Fruit fly (Drosophila melanogaster) whole organism, embryonic: ENCODE results near the gene CG32985.

Experiments
- BEAF-32 ChIP-seq: fragments of 200-800 bp; sonication (Bioruptor generic); optimal IDR thresholded peaks from 3 replicates; lab custom pipeline; 2017; ENCODE audit warnings: missing biosample characterization, missing genetic modification characterization, mild to moderate bottlenecking, moderate library complexity, missing genetic modification reagents
- CG10431 ChIP-seq: fragments of 200-800 bp; sonication (Bioruptor generic); optimal IDR thresholded peaks from 3 replicates; lab custom pipeline; 2018; ENCODE audit warnings: missing biosample characterization, mild to moderate bottlenecking, missing genetic modification characterization
- CG12071 ChIP-seq: fragments of 200-800 bp; sonication (Bioruptor generic); optimal IDR thresholded peaks from 3 replicates; lab custom pipeline; 2018; ENCODE audit warnings: missing biosample characterization, mild to moderate bottlenecking, missing genetic modification characterization
- CG12391 ChIP-seq: fragments of 200-800 bp; sonication (Bioruptor generic); optimal IDR thresholded peaks from 3 replicates; lab custom pipeline; 2018; ENCODE audit warnings: missing biosample characterization, mild to moderate bottlenecking, missing genetic modification characterization, moderate library complexity
- CG13287 ChIP-seq: fragments of 200-800 bp; sonication (Bioruptor generic); IDR thresholded peaks from 2 replicates; pipeline ENCODE4 v1.3.6; 2022; ENCODE audit warnings: missing biosample characterization, missing genetic modification characterization; ENCODE audit not compliant: partially characterized antibody
- CG15601 ChIP-seq: fragments of 200-800 bp; sonication (Bioruptor generic); optimal IDR thresholded peaks from 3 replicates; lab custom pipeline; 2019; ENCODE audit warnings: missing biosample characterization, mild to moderate bottlenecking, missing genetic modification characterization, moderate library complexity
- CG16863 ChIP-seq: fragments of 200-800 bp; sonication (Bioruptor generic); optimal IDR thresholded peaks from 3 replicates; lab custom pipeline; 2016; ENCODE audit warnings: missing biosample characterization, missing genetic modification characterization
- CG17328 ChIP-seq: fragments of 200-800 bp; sonication (Bioruptor generic); IDR thresholded peaks from 2 replicates; pipeline ENCODE4 v1.3.6; 2022; ENCODE audit warnings: missing biosample characterization, missing genetic modification characterization
- CG17361 ChIP-seq: fragments of 200-800 bp; sonication (Bioruptor generic); IDR thresholded peaks from 3 replicates; pipeline ENCODE4 v1.3.6; 2022; ENCODE audit warnings: missing biosample characterization, missing genetic modification characterization
- CG18476 ChIP-seq: fragments of 200-800 bp; sonication (Bioruptor generic); optimal IDR thresholded peaks from 2 replicates; lab custom pipeline; 2016; ENCODE audit warnings: missing biosample characterization, mild to moderate bottlenecking, missing genetic modification characterization
- CG18599 ChIP-seq: fragments of 200-800 bp; sonication (Bioruptor generic); optimal IDR thresholded peaks from 3 replicates; lab custom pipeline; 2017; ENCODE audit warnings: missing biosample characterization, missing genetic modification characterization, mild to moderate bottlenecking, moderate library complexity, missing genetic modification reagents
- CG2120 ChIP-seq: fragments of 200-800 bp; sonication (Bioruptor generic); optimal IDR thresholded peaks from 3 replicates; lab custom pipeline; 2016; ENCODE audit warnings: missing biosample characterization, missing genetic modification characterization
- CG2678 ChIP-seq: fragments of 200-800 bp; sonication (Bioruptor generic); optimal IDR thresholded peaks from 3 replicates; lab custom pipeline; 2019; ENCODE audit warnings: missing biosample characterization, mild to moderate bottlenecking, missing genetic modification characterization, moderate library complexity
- CG2712 ChIP-seq: fragments of 200-800 bp; optimal IDR thresholded peaks from 3 replicates; lab custom pipeline; 2019; ENCODE audit warnings: missing biosample characterization, mild to moderate bottlenecking, missing genetic modification characterization, moderate library complexity
- CG34224 ChIP-seq: fragments of 200-800 bp; sonication (Bioruptor generic); IDR thresholded peaks from 3 replicates; pipeline ENCODE4 v1.3.6; 2022; ENCODE audit warnings: missing biosample characterization, missing genetic modification characterization; ENCODE audit not compliant: partially characterized antibody
- CG3726 ChIP-seq: fragments of 200-800 bp; sonication (Bioruptor generic); IDR thresholded peaks from 3 replicates; pipeline ENCODE4, ENCODE4 v1.3.6; 2022; ENCODE audit warnings: missing biosample characterization, missing genetic modification characterization
- CG5245 ChIP-seq: fragments of 200-800 bp; sonication (Bioruptor generic); optimal IDR thresholded peaks from 3 replicates; lab custom pipeline; 2016; ENCODE audit warnings: missing biosample characterization, missing genetic modification characterization
- CG6791 ChIP-seq: fragments of 200-800 bp; sonication (Bioruptor generic); IDR thresholded peaks from 3 replicates; pipeline ENCODE4 v1.3.6; 2022; ENCODE audit warnings: missing biosample characterization, missing genetic modification characterization; ENCODE audit not compliant: partially characterized antibody
- CG9817 ChIP-seq: fragments of 200-800 bp; sonication (Bioruptor generic); optimal IDR thresholded peaks from 2 replicates; lab custom pipeline; 2018; ENCODE audit warnings: missing biosample characterization, mild to moderate bottlenecking, missing genetic modification characterization, moderate library complexity
- CHES-1-like ChIP-seq: fragments of 200-800 bp; sonication (Bioruptor generic); optimal IDR thresholded peaks from 2 replicates; lab custom pipeline; 2016; ENCODE audit warnings: missing biosample characterization, missing genetic modification characterization
- D19B ChIP-seq: fragments of 200-800 bp; sonication (Bioruptor generic); optimal IDR thresholded peaks from 2 replicates; lab custom pipeline; 2017; ENCODE audit warnings: missing biosample characterization, mild to moderate bottlenecking, missing genetic modification characterization
- Dek ChIP-seq: fragments of 200-800 bp; sonication (Bioruptor generic); optimal IDR thresholded peaks from 3 replicates; lab custom pipeline; 2019; ENCODE audit warnings: missing biosample characterization, mild to moderate bottlenecking, missing genetic modification characterization, moderate library complexity
- Dll ChIP-seq: fragments of 200-800 bp; sonication (Bioruptor generic); IDR thresholded peaks from 4 replicates; pipeline ENCODE4 v1.3.6; 2022; ENCODE audit warnings: missing biosample characterization, missing genetic modification characterization; ENCODE audit not compliant: partially characterized antibody
- Fer1 ChIP-seq: fragments of 200-800 bp; sonication (Bioruptor generic); optimal IDR thresholded peaks from 2 replicates; lab custom pipeline; 2017; ENCODE audit warnings: missing biosample characterization, mild to moderate bottlenecking, missing genetic modification characterization
- Hr39 ChIP-seq: fragments of >200 bp; optimal IDR thresholded peaks from 2 replicates; lab custom pipeline; 2017
- Med ChIP-seq: fragments of 200-800 bp; sonication (Bioruptor generic); peaks from one replicate; lab custom pipeline; 2016; ENCODE audit warnings: missing biosample characterization, missing genetic modification characterization, mild to moderate bottlenecking, inconsistent platforms, moderate library complexity
- Myb ChIP-seq: fragments of 200-800 bp; sonication (Bioruptor generic); optimal IDR thresholded peaks from 2 replicates; lab custom pipeline; 2016; ENCODE audit warnings: missing biosample characterization, missing genetic modification characterization
- Neu2 ChIP-seq: fragments of 200-800 bp; sonication (Bioruptor generic); optimal IDR thresholded peaks from 3 replicates; lab custom pipeline; 2016; ENCODE audit warnings: missing biosample characterization, missing genetic modification characterization, borderline replicate concordance
- Nf-YC ChIP-seq: fragments of 200-800 bp; optimal IDR thresholded peaks from 3 replicates; lab custom pipeline; 2019; ENCODE audit warnings: missing biosample characterization, mild to moderate bottlenecking, missing genetic modification characterization, moderate library complexity
- Optix ChIP-seq: fragments of 200-800 bp; sonication (Bioruptor generic); IDR thresholded peaks from 3 replicates; pipeline ENCODE4 v1.3.6; 2022; ENCODE audit warnings: missing biosample characterization, missing genetic modification characterization
- Ravus ChIP-seq: fragments of 200-800 bp; sonication (Bioruptor generic); IDR thresholded peaks from 2 replicates; pipeline ENCODE4 v1.3.6; 2022; ENCODE audit warnings: missing biosample characterization, missing genetic modification characterization
- Sox100B ChIP-seq: fragments of 200-800 bp; sonication (Bioruptor generic); optimal IDR thresholded peaks from 3 replicates; lab custom pipeline; 2018; ENCODE audit warnings: missing biosample characterization, mild to moderate bottlenecking, missing genetic modification characterization
- Xbp1 ChIP-seq: fragments of 200-800 bp; sonication (Bioruptor generic); optimal IDR thresholded peaks from 3 replicates; lab custom pipeline; 2016; ENCODE audit warnings: missing biosample characterization, mild to moderate bottlenecking, missing genetic modification characterization
- dm ChIP-seq: fragments of 200-800 bp; sonication (Bioruptor generic); optimal IDR thresholded peaks from 3 replicates; lab custom pipeline; 2016; ENCODE audit warnings: missing biosample characterization, missing genetic modification characterization
- dpn ChIP-seq, 2 experiments: fragments of 200-800 bp; sonication (Bioruptor generic); optimal IDR thresholded peaks; 3 replicates each; lab custom pipeline; 2016; ENCODE audit warnings: missing biosample characterization in 2 of 2, missing genetic modification characterization in 2 of 2
- emc ChIP-seq: fragments of 200-800 bp; sonication (Bioruptor generic); optimal IDR thresholded peaks from 2 replicates; lab custom pipeline; 2016; ENCODE audit warnings: missing biosample characterization, missing genetic modification characterization
- fd102C ChIP-seq: fragments of 200-800 bp; sonication (Bioruptor generic); optimal IDR thresholded peaks from 2 replicates; lab custom pipeline; 2018; ENCODE audit warnings: missing biosample characterization, mild to moderate bottlenecking, missing genetic modification characterization, moderate library complexity
- fd3F ChIP-seq: fragments of 200-800 bp; sonication (Bioruptor generic); optimal IDR thresholded peaks from 2 replicates; lab custom pipeline; 2018; ENCODE audit warnings: missing biosample characterization, mild to moderate bottlenecking, missing genetic modification characterization, moderate library complexity
- gsb ChIP-seq: fragments of 200-800 bp; sonication (Bioruptor generic); IDR thresholded peaks from 2 replicates; pipeline ENCODE4 v1.3.6; 2022; ENCODE audit warnings: missing biosample characterization, missing genetic modification characterization
- inv ChIP-seq: fragments of 200-800 bp; sonication (Bioruptor generic); IDR thresholded peaks from 2 replicates; pipeline ENCODE4 v1.3.6; 2022; ENCODE audit warnings: missing biosample characterization, missing genetic modification characterization; ENCODE audit not compliant: partially characterized antibody
- kni ChIP-seq: fragments of 200-800 bp; sonication (Bioruptor generic); optimal IDR thresholded peaks from 3 replicates; lab custom pipeline; 2017; ENCODE audit warnings: mild to moderate bottlenecking, missing biosample characterization, missing genetic modification reagents, missing genetic modification characterization
- lbe ChIP-seq: fragments of 200-800 bp; sonication (Bioruptor generic); optimal IDR thresholded peaks from 2 replicates; lab custom pipeline; 2016; ENCODE audit warnings: missing biosample characterization, mild to moderate bottlenecking, missing genetic modification characterization
- lilli ChIP-seq: fragments of 200-800 bp; sonication (Bioruptor generic); optimal IDR thresholded peaks from 3 replicates; lab custom pipeline; 2016; ENCODE audit warnings: missing biosample characterization, missing genetic modification characterization
- pb ChIP-seq: fragments of 200-800 bp; sonication (Bioruptor generic); optimal IDR thresholded peaks from 3 replicates; lab custom pipeline; 2016; ENCODE audit warnings: missing biosample characterization, missing genetic modification characterization
- psq ChIP-seq: fragments of 200-800 bp; sonication (Bioruptor generic); optimal IDR thresholded peaks from 2 replicates; lab custom pipeline; 2017; ENCODE audit warnings: missing biosample characterization, missing genetic modification characterization
- shn ChIP-seq: fragments of 200-800 bp; sonication (Bioruptor generic); optimal IDR thresholded peaks from 3 replicates; lab custom pipeline; 2016; ENCODE audit warnings: missing biosample characterization, missing genetic modification characterization
- sr ChIP-seq: fragments of 200-800 bp; sonication (Bioruptor generic); IDR thresholded peaks from 3 replicates; pipeline ENCODE4 v1.3.6; 2022; ENCODE audit warnings: missing biosample characterization, missing genetic modification characterization
- tgo ChIP-seq: fragments of 200-800 bp; sonication (Bioruptor generic); IDR thresholded peaks from 3 replicates; pipeline ENCODE4 v1.3.6; 2022; ENCODE audit warnings: missing biosample characterization, missing genetic modification characterization
- tin ChIP-seq: fragments of 200-800 bp; sonication (Bioruptor generic); optimal IDR thresholded peaks from 3 replicates; lab custom pipeline; 2016; ENCODE audit warnings: missing biosample characterization, missing genetic modification characterization
- yki ChIP-seq: fragments of >200 bp; optimal IDR thresholded peaks from 3 replicates; lab custom pipeline; 2018
- zf30C ChIP-seq: fragments of 200-800 bp; sonication (Bioruptor generic); optimal IDR thresholded peaks from 3 replicates; lab custom pipeline; 2018; ENCODE audit warnings: missing biosample characterization, mild to moderate bottlenecking, missing genetic modification characterization

The CG32985 gene

dm6 chr2L:8941736-8942337 lies 20.5 kb upstream of the CG32985 start, which contains the start of gene Argl (continued):
- no peak for TF ChIP-seq inv
- no peak for TF ChIP-seq CG3726 (GFP tag; lab: Robert Waterston, UW)
- TF ChIP-seq tin (GFP tag; lab: Kevin White, UChicago) = no peak
- TF ChIP-seq Ravus (GFP tag; lab: Robert Waterston, UW) = no peak
- TF ChIP-seq pb (GFP tag; lab: Kevin White, UChicago) = no peak
- no peak for TF ChIP-seq CG17361
- no peak for TF ChIP-seq CG16863 (GFP tag; lab: Kevin White, UChicago)
- TF ChIP-seq CG9817 (tag; lab: Kevin White, UChicago) = no peak
- no peak for TF ChIP-seq dpn (GFP tag; optimal IDR thresholded peaks at IDR 0.05; lab: Kevin White, UChicago)
- TF ChIP-seq CG18599 (GFP tag; lab: Kevin White, UChicago) = peak; percentile 26
- no peak for TF ChIP-seq gsb (GFP tag; lab: Robert Waterston, UW)
- TF ChIP-seq CG2678 (tag; lab: Kevin White, UChicago) = peak; percentile 14
- TF ChIP-seq Dll = no peak
- no peak for TF ChIP-seq CG5245
- no peak for TF ChIP-seq lilli
- no peak for TF ChIP-seq zf30C (GFP tag; lab: Kevin White, UChicago)
- TF ChIP-seq CG15601 (tag; lab: Kevin White, UChicago) = no peak
- TF ChIP-seq Optix (GFP tag; lab: Robert Waterston, UW) = no peak
- TF ChIP-seq Myb = no peak
- TF ChIP-seq fd3F = no peak
- TF ChIP-seq CG10431 = no peak
- TF ChIP-seq dm (GFP tag; lab: Kevin White, UChicago) = no peak
- TF ChIP-seq Dek (tag; lab: Kevin White, UChicago) = no peak
- no peak for TF ChIP-seq psq (GFP tag; lab: Kevin White, UChicago)
- TF ChIP-seq kni (GFP tag; lab: Kevin White, UChicago) = no peak
- no peak for TF ChIP-seq CG6791 (GFP tag; lab: Robert Waterston, UW)
- no peak for TF ChIP-seq lbe
- no peak for TF ChIP-seq Fer1
- no peak for TF ChIP-seq CG12391 (tag; lab: Kevin White, UChicago)
- no peak for TF ChIP-seq CG18476 (GFP tag; lab: Kevin White, UChicago)
- no peak for TF ChIP-seq tgo (GFP tag; lab: Robert Waterston, UW)
- no peak for TF ChIP-seq BEAF-32 (GFP tag; lab: Kevin White, UChicago)
- TF ChIP-seq emc (GFP tag; lab: Kevin White, UChicago) = no peak
- TF ChIP-seq CG2712 (tag; lab: Kevin White, UChicago) = no peak
- TF ChIP-seq Xbp1 (GFP tag; lab: Kevin White, UChicago) = no peak
- no peak for TF ChIP-seq Hr39 (lab: Kevin White, UChicago)
- TF ChIP-seq Nf-YC (tag; lab: Kevin White, UChicago) = no peak
- TF ChIP-seq CG34224 (GFP tag; lab: Robert Waterston, UW) = no peak
- TF ChIP-seq CG12071 (GFP tag; lab: Kevin White, UChicago) = no peak
- TF ChIP-seq Neu2 (GFP tag; lab: Kevin White, UChicago) = no peak
- no peak for TF ChIP-seq CHES-1-like (GFP tag; lab: Kevin White, UChicago)
- no peak for TF ChIP-seq yki (lab: Kevin White, UChicago)
- TF ChIP-seq shn (GFP tag; lab: Kevin White, UChicago) = no peak
- TF ChIP-seq Med (GFP tag; lab: Kevin White, UChicago) = peak; percentile 49
- TF ChIP-seq D19B (GFP tag; lab: Kevin White, UChicago) = no peak
- peak; percentile 25 for TF ChIP-seq CG2120
- TF ChIP-seq sr (GFP tag; lab: Robert Waterston, UW) = no peak
- no peak for TF ChIP-seq CG17328 (GFP tag; lab: Robert Waterston, UW)
- no peak for TF ChIP-seq fd102C (GFP tag; lab: Kevin White, UChicago)
- TF ChIP-seq CG13287 = no peak
- TF ChIP-seq Sox100B (GFP tag; lab: Kevin White, UChicago) = no peak
